Worm (Caenorhabditis elegans) whole organism, midembryonic: ENCODE data around the gene srb-1.

Source experiments
- T22C8.4 ChIP-seq: fragments of 200-800 bp; sonication (Bioruptor generic); IDR thresholded peaks from 2 replicates; pipeline ENCODE4 v1.3.6; 2022; ENCODE audit warnings: missing genetic modification characterization, missing compliant biosample characterization
- cog-1 ChIP-seq: sonication (generic microtip); optimal IDR thresholded peaks from 2 replicates; lab custom pipeline; 2016; ENCODE audit warnings: missing genetic modification characterization, missing compliant biosample characterization
- flt-1 ChIP-seq: fragments of 200-800 bp; sonication (Bioruptor generic); IDR thresholded peaks from 2 replicates; pipeline ENCODE4 v1.3.6; 2022; ENCODE audit warnings: missing genetic modification characterization, missing compliant biosample characterization
- klf-2 ChIP-seq: fragments of 200-800 bp; sonication (Bioruptor generic); conservative IDR thresholded peaks from 2 replicates; pipeline ENCODE4 v1.3.6; 2022; ENCODE audit warnings: missing genetic modification reagents, missing genetic modification characterization, missing compliant biosample characterization
- med-1 ChIP-seq: sonication (generic microtip); optimal IDR thresholded peaks from 2 replicates; lab custom pipeline; 2017; ENCODE audit warnings: missing genetic modification characterization, mild to moderate bottlenecking, missing compliant biosample characterization, antibody characterized with exemption, missing genetic modification reagents; ENCODE audit not compliant: insufficient read depth
- ref-1 ChIP-seq: fragments of 200-800 bp; sonication (Bioruptor generic); conservative IDR thresholded peaks from 2 replicates; pipeline ENCODE4 v1.3.6; 2022; ENCODE audit warnings: missing genetic modification reagents, missing genetic modification characterization, missing compliant biosample characterization
- tab-1 ChIP-seq: fragments of 200-800 bp; sonication (Bioruptor generic); IDR thresholded peaks from 2 replicates; pipeline ENCODE4 v1.3.6; 2022; ENCODE audit warnings: missing genetic modification characterization, missing compliant biosample characterization
- ztf-23 ChIP-seq: fragments of 200-800 bp; sonication (Bioruptor generic); IDR thresholded peaks from 2 replicates; pipeline ENCODE4 v1.3.6; 2022; ENCODE audit warnings: missing genetic modification reagents, missing genetic modification characterization, missing compliant biosample characterization
- ztf-29 ChIP-seq: fragments of 200-800 bp; sonication (Bioruptor generic); IDR thresholded peaks from 2 replicates; pipeline ENCODE4 v1.3.6; 2022; ENCODE audit warnings: missing genetic modification reagents, missing genetic modification characterization, missing compliant biosample characterization

srb-1 gene

DNA sequence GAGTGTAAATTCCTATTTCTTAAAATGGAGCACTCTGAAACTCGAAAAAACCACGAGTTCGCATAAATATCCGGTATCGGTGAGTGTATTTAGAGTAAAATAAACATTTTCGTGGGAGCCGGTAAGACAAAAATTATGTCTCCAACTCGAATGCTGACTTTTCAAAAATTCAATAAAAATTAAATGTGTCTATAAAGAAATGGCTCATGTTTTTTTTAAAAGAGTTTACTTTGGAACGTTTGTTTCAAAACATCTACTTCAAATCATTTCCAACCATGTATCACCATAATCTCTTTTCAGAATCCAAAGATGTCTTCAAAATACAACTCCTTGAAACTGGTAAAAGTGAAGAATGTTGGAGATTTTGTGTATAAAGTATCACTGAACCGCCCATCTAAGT is 28.2 kb downstream of the srb-1 start, which contains the start of gene F58A6.1:
Gene F58A6.1, plus strand, starts transcription at position 301 of the 400 bp plus-strand sequence.
- TF ChIP-seq tab-1 (no peak), ztf-23 (GFP tag; lab: Robert Waterston, UW) (no peak), ref-1 (no peak), ztf-29 (GFP tag; lab: Robert Waterston, UW) (no peak), cog-1 (tag; lab: Kevin White, UChicago) (no peak), flt-1 (GFP tag; lab: Robert Waterston, UW) (no peak), med-1 (GFP tag; lab: Kevin White, UChicago) (no peak), T22C8.4 (GFP tag; lab: Robert Waterston, UW) (no peak), klf-2 (no peak)

DNA sequence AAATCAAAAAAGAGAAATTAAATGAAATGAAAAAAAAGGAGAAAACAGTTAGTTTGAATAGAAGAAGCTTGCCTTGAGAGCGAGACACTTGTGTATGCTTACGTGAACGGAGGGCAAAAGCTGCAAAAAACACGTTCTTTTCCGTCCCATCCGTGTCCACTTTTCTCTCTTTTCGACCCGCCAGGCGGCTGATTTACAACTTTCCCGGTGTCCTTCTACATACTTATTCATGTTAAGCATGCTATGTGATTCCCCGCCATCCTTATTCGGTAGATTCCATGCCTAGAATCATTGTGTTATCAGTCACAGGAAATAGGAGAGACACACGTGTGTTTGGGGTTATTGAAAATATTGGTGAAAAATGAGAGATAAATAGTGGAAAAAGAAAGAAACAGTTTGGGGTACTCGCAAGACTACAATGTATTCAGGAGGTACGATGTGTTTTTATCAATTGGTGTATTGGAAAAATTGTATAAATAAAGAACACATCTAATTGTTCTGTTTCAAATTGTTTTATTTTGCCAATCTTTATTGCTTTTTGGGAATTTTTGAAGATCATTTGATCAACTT is 28.8 kb downstream of the srb-1 start, which contains the start of gene nas-29:
Gene nas-29, minus strand, starts transcription at position 92 of the 570 bp plus-strand sequence.
- TF ChIP-seq T22C8.4 (GFP tag; lab: Robert Waterston, UW), result no peak
- no peak for TF ChIP-seq cog-1 (tag; lab: Kevin White, UChicago)

DNA sequence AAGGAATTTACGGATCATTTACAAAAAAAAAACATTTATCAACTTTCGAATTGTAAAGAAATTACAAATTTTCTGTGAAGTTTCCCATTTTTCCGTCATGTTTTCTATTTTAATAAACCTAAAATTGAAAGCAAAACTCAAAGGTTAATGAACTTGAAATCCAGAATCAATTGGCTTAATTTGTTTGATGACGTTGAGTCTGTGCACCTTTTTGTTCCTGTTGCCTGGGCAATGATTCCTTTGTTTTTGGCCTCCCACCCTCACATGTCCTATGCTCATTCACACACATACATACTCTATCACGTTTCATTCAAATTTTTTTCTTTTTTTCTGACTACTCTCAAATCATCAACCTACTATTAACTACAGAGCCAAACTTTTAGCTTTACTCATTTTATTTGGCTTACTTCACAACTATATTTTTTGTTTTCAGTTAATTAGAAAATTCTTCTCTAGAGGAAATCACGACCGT is 34.5 kb downstream of the srb-1 start, which contains the start of gene F58A6.2:
Gene F58A6.2, plus strand, starts transcription at position 422 of the 472 bp plus-strand sequence.
- TF ChIP-seq ref-1 (no peak), cog-1 (tag; lab: Kevin White, UChicago) (no peak), tab-1 (no peak), ztf-23 (GFP tag; lab: Robert Waterston, UW) (no peak), T22C8.4 (GFP tag; lab: Robert Waterston, UW) (no peak), klf-2 (no peak), flt-1 (GFP tag; lab: Robert Waterston, UW) (no peak), med-1 (GFP tag; lab: Kevin White, UChicago) (no peak), ztf-29 (GFP tag; lab: Robert Waterston, UW) (no peak)

DNA sequence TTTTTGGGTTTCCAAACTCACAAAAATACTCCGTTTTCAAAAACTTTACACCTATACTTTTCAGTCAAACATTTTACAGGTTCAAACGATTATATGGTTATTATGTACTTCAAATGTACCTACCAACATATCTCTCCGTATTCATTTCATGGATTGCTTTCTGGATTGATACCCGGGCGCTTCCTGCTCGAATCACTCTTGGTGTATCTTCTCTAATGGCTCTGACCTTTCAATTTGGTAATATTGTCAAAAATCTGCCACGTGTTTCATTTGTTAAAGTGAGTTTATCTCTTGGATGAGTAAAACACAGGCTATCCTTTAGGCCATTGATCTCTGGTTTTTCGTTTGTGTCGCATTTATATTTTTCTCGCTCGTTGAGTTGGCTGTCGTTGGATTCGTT is 39.0 kb downstream of the srb-1 start:
- TF ChIP-seq flt-1 (GFP tag; lab: Robert Waterston, UW) (no peak), klf-2 (no peak), ztf-29 (GFP tag; lab: Robert Waterston, UW) (no peak)

DNA sequence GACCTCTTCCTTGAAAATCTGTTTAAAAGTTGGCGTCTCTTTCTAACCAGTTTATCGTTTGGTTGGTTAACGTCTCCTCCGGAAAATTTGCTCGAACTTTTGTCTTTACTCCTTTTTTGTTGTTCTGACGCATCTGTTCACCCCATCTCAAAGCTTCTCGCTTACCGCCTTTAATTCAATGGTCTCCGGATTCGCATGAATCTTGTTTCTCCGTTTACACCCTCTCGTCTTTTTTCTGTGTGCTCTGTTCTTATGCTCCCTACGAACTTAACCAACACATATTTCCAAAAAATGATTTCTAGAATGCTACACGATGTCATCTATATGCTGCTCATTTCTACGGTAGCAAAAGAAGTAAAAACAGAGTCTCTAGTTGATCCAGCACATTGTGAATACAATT is 40.8 kb downstream of the srb-1 start, which contains the start of gene lgc-56:
Gene lgc-56, plus strand, starts transcription at position 301 of the 400 bp plus-strand sequence.
- TF ChIP-seq ztf-23 (GFP tag; lab: Robert Waterston, UW) (no peak), tab-1 (no peak), flt-1 (GFP tag; lab: Robert Waterston, UW) (no peak), med-1 (GFP tag; lab: Kevin White, UChicago) (no peak), klf-2 (no peak), ztf-29 (GFP tag; lab: Robert Waterston, UW) (no peak), T22C8.4 (GFP tag; lab: Robert Waterston, UW) (no peak), ref-1 (no peak), cog-1 (tag; lab: Kevin White, UChicago) (no peak)

DNA sequence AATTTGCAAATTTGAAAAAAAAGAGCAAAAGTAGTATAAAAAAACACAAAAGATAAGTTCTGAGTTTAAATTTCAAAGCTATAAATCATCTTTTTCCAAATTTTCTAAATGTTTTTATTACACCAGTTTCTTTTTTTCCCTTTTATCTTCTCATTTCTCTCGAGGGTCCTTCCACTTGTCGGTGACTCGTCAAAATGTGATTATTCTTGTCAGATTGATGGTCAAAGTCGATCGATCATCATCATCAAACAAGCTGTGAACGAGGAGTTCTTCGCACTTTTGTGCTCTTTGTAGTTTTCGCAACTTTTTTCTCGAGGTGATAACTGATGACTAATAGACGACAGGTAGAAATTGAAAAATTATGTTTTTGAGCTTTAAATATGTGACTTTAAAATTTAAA is 50.2 kb downstream of the srb-1 start:
- TF ChIP-seq ztf-29 (GFP tag; lab: Robert Waterston, UW), result no peak
- TF ChIP-seq med-1 (GFP tag; lab: Kevin White, UChicago), result no peak
- no peak for TF ChIP-seq ref-1
- no peak for TF ChIP-seq tab-1
- no peak for TF ChIP-seq klf-2
- no peak for TF ChIP-seq T22C8.4 (GFP tag; lab: Robert Waterston, UW)
- TF ChIP-seq ztf-23 (GFP tag; lab: Robert Waterston, UW), result no peak
- TF ChIP-seq flt-1 (GFP tag; lab: Robert Waterston, UW), result no peak
- no peak for TF ChIP-seq cog-1 (tag; lab: Kevin White, UChicago)
